Worm (Caenorhabditis elegans) whole organism, young adult: ENCODE data around the gene F14D7.14.

Experiments used
- B0035.1 ChIP-seq: sonication (generic microtip); optimal IDR thresholded peaks from 2 replicates; lab custom pipeline; 2016; ENCODE audit warnings: missing genetic modification characterization, mild to moderate bottlenecking, missing compliant biosample characterization, missing genotype, missing genetic modification reagents
- B0261.1 ChIP-seq: sonication (generic microtip); optimal IDR thresholded peaks from 2 replicates; lab custom pipeline; 2016; ENCODE audit warnings: mild to moderate bottlenecking, missing genetic modification characterization, moderate library complexity, missing compliant biosample characterization
- B0336.3 ChIP-seq: fragments of 200-800 bp; sonication (Bioruptor generic); IDR thresholded peaks from 2 replicates; pipeline ENCODE4 v1.3.6; 2022; ENCODE audit warnings: missing genetic modification characterization, missing compliant biosample characterization
- F22D6.2 ChIP-seq: sonication (generic microtip); optimal IDR thresholded peaks from 2 replicates; lab custom pipeline; 2016; ENCODE audit warnings: mild to moderate bottlenecking, missing genetic modification characterization, missing compliant biosample characterization
- F57C9.4 ChIP-seq: sonication (generic microtip); optimal IDR thresholded peaks from 2 replicates; lab custom pipeline; 2017; ENCODE audit warnings: mild to moderate bottlenecking, missing genetic modification characterization, missing compliant biosample characterization
- K11D2.4 ChIP-seq: fragments of 200-800 bp; sonication (Bioruptor generic); IDR thresholded peaks from 2 replicates; pipeline ENCODE4 v1.3.6; 2022; ENCODE audit warnings: missing genetic modification reagents, missing genetic modification characterization, missing compliant biosample characterization
- Y67H2A.10 ChIP-seq: fragments of 200-800 bp; sonication (Bioruptor generic); conservative IDR thresholded peaks from 2 replicates; pipeline ENCODE4 v1.3.6; 2022; ENCODE audit warnings: missing genetic modification reagents, missing genetic modification characterization, missing compliant biosample characterization
- Y95B8A.8 ChIP-seq: fragments of 200-800 bp; sonication (Bioruptor generic); IDR thresholded peaks from 2 replicates; pipeline ENCODE4 v1.3.6; 2022; ENCODE audit warnings: missing genetic modification reagents, missing genetic modification characterization, missing compliant biosample characterization
- ZK185.1 ChIP-seq: sonication (generic microtip); optimal IDR thresholded peaks from 2 replicates; lab custom pipeline; 2016; ENCODE audit warnings: mild to moderate bottlenecking, missing genetic modification characterization, missing compliant biosample characterization; ENCODE audit not compliant: poor library complexity, severe bottlenecking
- attf-3 ChIP-seq: fragments of 200-800 bp; sonication (Bioruptor generic); conservative IDR thresholded peaks from 2 replicates; pipeline ENCODE4 v1.3.6; 2022; ENCODE audit warnings: missing genetic modification reagents, missing genetic modification characterization, missing compliant biosample characterization
- ccch-3 ChIP-seq: fragments of 200-800 bp; sonication (Bioruptor generic); optimal IDR thresholded peaks from 2 replicates; lab custom pipeline; 2018; ENCODE audit warnings: mild to moderate bottlenecking, missing genetic modification characterization, missing compliant biosample characterization
- cebp-1 ChIP-seq, 2 experiments: fragments of 200-800 bp in 1 of 2; sonication (Bioruptor generic) in 1 of 2; sonication (generic microtip) in 1 of 2; IDR thresholded peaks in 1 of 2; optimal IDR thresholded peaks in 1 of 2; 2 replicates each; pipeline versions ENCODE4 v1.3.6 to Lab custom; 2017 to 2022; ENCODE audit warnings: missing compliant biosample characterization in 2 of 2, missing genetic modification characterization in 2 of 2, mild to moderate bottlenecking in 1 of 2, missing genetic modification reagents in 1 of 2, moderate library complexity in 1 of 2
- ceh-100 ChIP-seq: fragments of 200-800 bp; sonication (Bioruptor generic); IDR thresholded peaks from 2 replicates; pipeline ENCODE4 v1.3.6; 2022; ENCODE audit warnings: missing genetic modification reagents, missing genetic modification characterization, missing compliant biosample characterization
- ceh-27 ChIP-seq: fragments of 200-800 bp; sonication (Bioruptor generic); optimal IDR thresholded peaks from 2 replicates; lab custom pipeline; 2018; ENCODE audit warnings: mild to moderate bottlenecking, missing genetic modification characterization, moderate library complexity, missing compliant biosample characterization
- dox-1 ChIP-seq: fragments of 200-800 bp; sonication (Bioruptor generic); IDR thresholded peaks from 2 replicates; pipeline ENCODE4 v1.3.6; 2022; ENCODE audit warnings: missing genetic modification reagents, missing genetic modification characterization, missing compliant biosample characterization
- dpff-1 ChIP-seq: sonication (generic microtip); optimal IDR thresholded peaks from 2 replicates; lab custom pipeline; 2017; ENCODE audit warnings: mild to moderate bottlenecking, missing genetic modification characterization, missing compliant biosample characterization
- egl-44 ChIP-seq: fragments of 200-800 bp; sonication (Bioruptor generic); IDR thresholded peaks from 2 replicates; pipeline ENCODE4 v1.3.6; 2022; ENCODE audit warnings: missing genetic modification reagents, missing genetic modification characterization, missing compliant biosample characterization
- ekl-4 ChIP-seq: fragments of 200-800 bp; sonication (Bioruptor generic); IDR thresholded peaks from 2 replicates; pipeline ENCODE4 v1.3.6; 2022; ENCODE audit warnings: missing genetic modification reagents, missing genetic modification characterization, missing compliant biosample characterization
- fkh-3 ChIP-seq: sonication (generic microtip); optimal IDR thresholded peaks from 2 replicates; lab custom pipeline; 2016; ENCODE audit warnings: mild to moderate bottlenecking, missing genetic modification characterization, missing compliant biosample characterization
- him-1 ChIP-seq: sonication (generic microtip); optimal IDR thresholded peaks from 2 replicates; lab custom pipeline; 2016; ENCODE audit warnings: missing genotype, missing genetic modification reagents, missing genetic modification characterization, missing compliant biosample characterization
- hlh-12 ChIP-seq: sonication (generic microtip); optimal IDR thresholded peaks from 2 replicates; lab custom pipeline; 2016; ENCODE audit warnings: missing genetic modification characterization, missing compliant biosample characterization
- hmg-1.2 ChIP-seq: fragments of 200-800 bp; sonication (Bioruptor generic); IDR thresholded peaks from 2 replicates; pipeline ENCODE4 v1.3.6; 2022; ENCODE audit warnings: missing genetic modification reagents, missing genetic modification characterization, missing compliant biosample characterization
- lin-26 ChIP-seq: fragments of 200-800 bp; sonication (Bioruptor generic); IDR thresholded peaks from 2 replicates; pipeline ENCODE4 v1.3.6; 2022; ENCODE audit warnings: missing genetic modification reagents, missing genetic modification characterization, missing compliant biosample characterization
- lin-35 ChIP-seq, 3 experiments: fragments of 150-350 bp in 2 of 3; sonication (generic microtip) in 1 of 3; optimal IDR thresholded peaks; 2 replicates each; lab custom pipeline; 2014 to 2018; ENCODE audit warnings: missing biosample characterization in 3 of 3, missing genetic modification characterization in 3 of 3, missing genetic modification reagents in 3 of 3
- lin-40 ChIP-seq: sonication (generic microtip); optimal IDR thresholded peaks from 2 replicates; lab custom pipeline; 2016; ENCODE audit warnings: missing genetic modification characterization, mild to moderate bottlenecking, missing compliant biosample characterization, missing genotype, missing genetic modification reagents
- lin-54 ChIP-seq: fragments of 200-800 bp; sonication (Bioruptor generic); optimal IDR thresholded peaks from 2 replicates; lab custom pipeline; 2018; ENCODE audit warnings: mild to moderate bottlenecking, missing genetic modification characterization, missing compliant biosample characterization
- lsl-1 ChIP-seq: fragments of 200-800 bp; sonication (Bioruptor generic); optimal IDR thresholded peaks from 2 replicates; lab custom pipeline; 2018; ENCODE audit warnings: mild to moderate bottlenecking, missing genetic modification characterization, moderate library complexity, missing compliant biosample characterization
- madf-10 ChIP-seq: sonication (generic microtip); optimal IDR thresholded peaks from 2 replicates; lab custom pipeline; 2016; ENCODE audit warnings: mild to moderate bottlenecking, missing genetic modification characterization, missing compliant biosample characterization
- madf-3 ChIP-seq: fragments of 200-800 bp; sonication (Bioruptor generic); IDR thresholded peaks from 2 replicates; pipeline ENCODE4 v1.3.6; 2022; ENCODE audit warnings: missing genetic modification reagents, missing genetic modification characterization, missing compliant biosample characterization
- madf-8 ChIP-seq: fragments of 200-800 bp; sonication (Bioruptor generic); conservative IDR thresholded peaks from 2 replicates; pipeline ENCODE4 v1.3.6; 2022; ENCODE audit warnings: missing genetic modification reagents, missing genetic modification characterization, missing compliant biosample characterization
- nhr-90 ChIP-seq: sonication (generic microtip); optimal IDR thresholded peaks from 2 replicates; lab custom pipeline; 2016; ENCODE audit warnings: missing genotype, mild to moderate bottlenecking, missing genetic modification characterization, missing compliant biosample characterization
- pbrm-1 ChIP-seq: fragments of 200-800 bp; sonication (Bioruptor generic); IDR thresholded peaks from 2 replicates; pipeline ENCODE4 v1.3.6; 2022; ENCODE audit warnings: missing genetic modification reagents, missing genetic modification characterization, missing compliant biosample characterization
- rpc-1 ChIP-seq, 2 experiments: fragments of 150-350 bp in 1 of 2; sonication (generic microtip) in 1 of 2; optimal IDR thresholded peaks; 2 replicates each; lab custom pipeline; 2014 to 2018; ENCODE audit warnings: missing biosample characterization in 1 of 2, missing genetic modification characterization in 1 of 2, missing genetic modification reagents in 1 of 2, missing genotype in 1 of 2
- sdz-38 ChIP-seq: sonication (generic microtip); optimal IDR thresholded peaks from 2 replicates; lab custom pipeline; 2016; ENCODE audit warnings: missing genotype, missing genetic modification characterization, missing compliant biosample characterization
- snpc-1.1 ChIP-seq: sonication (generic microtip); optimal IDR thresholded peaks from 2 replicates; lab custom pipeline; 2017; ENCODE audit warnings: missing genetic modification characterization, mild to moderate bottlenecking, missing compliant biosample characterization, antibody characterized with exemption, moderate library complexity, missing genotype, missing genetic modification reagents; ENCODE audit not compliant: insufficient read depth
- snpc-4 ChIP-seq, 5 experiments: fragments of 150-350 bp in 1 of 5; sonication (generic microtip) in 4 of 5; optimal IDR thresholded peaks; 2 replicates each; lab custom pipeline; 2014 to 2018; ENCODE audit warnings: missing genetic modification characterization in 5 of 5, missing biosample characterization in 3 of 5, antibody characterized with exemption in 2 of 5, mild to moderate bottlenecking in 2 of 5, missing compliant biosample characterization in 2 of 5, missing genotype in 2 of 5, moderate library complexity in 2 of 5, missing genetic modification reagents in 1 of 5
- somi-1 ChIP-seq: fragments of 200-800 bp; sonication (Bioruptor generic); optimal IDR thresholded peaks from 2 replicates; lab custom pipeline; 2018; ENCODE audit warnings: mild to moderate bottlenecking, missing genetic modification characterization, missing compliant biosample characterization
- tbp1 ChIP-seq: fragments of 200-800 bp; sonication (Bioruptor generic); optimal IDR thresholded peaks from 2 replicates; lab custom pipeline; 2018; ENCODE audit warnings: mild to moderate bottlenecking, missing genetic modification characterization, missing compliant biosample characterization
- zim-3 ChIP-seq: sonication (generic microtip); optimal IDR thresholded peaks from 2 replicates; lab custom pipeline; 2017; ENCODE audit warnings: mild to moderate bottlenecking, missing genetic modification characterization, moderate library complexity, missing compliant biosample characterization
- ztf-18 ChIP-seq: sonication (generic microtip); optimal IDR thresholded peaks from 2 replicates; lab custom pipeline; 2016; ENCODE audit warnings: missing genotype, mild to moderate bottlenecking, missing genetic modification characterization, missing compliant biosample characterization
- ztf-22 ChIP-seq: fragments of 200-800 bp; sonication (Bioruptor generic); optimal IDR thresholded peaks from 2 replicates; lab custom pipeline; 2018; ENCODE audit warnings: mild to moderate bottlenecking, missing genetic modification characterization, moderate library complexity, missing compliant biosample characterization
- ztf-26 ChIP-seq: sonication (generic microtip); optimal IDR thresholded peaks from 2 replicates; lab custom pipeline; 2017; ENCODE audit warnings: missing genetic modification characterization, missing compliant biosample characterization
- ztf-3 ChIP-seq: fragments of 200-800 bp; sonication (Bioruptor generic); optimal IDR thresholded peaks from 2 replicates; lab custom pipeline; 2018; ENCODE audit warnings: mild to moderate bottlenecking, missing genetic modification characterization, missing compliant biosample characterization

Gene F14D7.14

DNA sequence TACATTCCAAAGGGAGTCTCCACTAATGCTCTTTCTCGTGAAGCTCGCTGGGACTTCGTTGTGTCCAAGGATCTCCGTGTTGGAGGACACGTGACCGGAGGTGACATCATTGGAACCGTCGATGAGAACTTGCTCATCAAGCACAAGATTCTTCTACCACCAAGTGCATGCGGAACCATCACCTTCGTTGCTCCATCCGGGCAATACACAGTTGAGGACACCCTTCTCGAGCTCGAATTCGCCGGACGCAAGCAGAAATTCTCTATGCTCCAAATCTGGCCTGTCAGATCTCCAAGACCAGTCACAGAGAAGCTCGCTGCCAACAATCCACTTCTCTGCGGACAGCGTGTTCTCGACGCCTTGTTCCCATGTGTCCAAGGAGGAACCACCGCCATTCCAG, 42.3 kb downstream of the F14D7.14 start (continued):
- TF ChIP-seq B0261.1 (tag; lab: Kevin White, UChicago) (no peak), rpc-1 (optimal IDR thresholded peaks at IDR 0.05; lab: Kevin White, UChicago) (no peak), rpc-1 (tag; optimal IDR thresholded peaks at IDR 0.05; lab: Kevin White, UChicago) (no peak), K11D2.4 (GFP tag; lab: Robert Waterston, UW) (0 out of 2 replicates have a peak, but pooled peaks have one; percentile 21)

DNA sequence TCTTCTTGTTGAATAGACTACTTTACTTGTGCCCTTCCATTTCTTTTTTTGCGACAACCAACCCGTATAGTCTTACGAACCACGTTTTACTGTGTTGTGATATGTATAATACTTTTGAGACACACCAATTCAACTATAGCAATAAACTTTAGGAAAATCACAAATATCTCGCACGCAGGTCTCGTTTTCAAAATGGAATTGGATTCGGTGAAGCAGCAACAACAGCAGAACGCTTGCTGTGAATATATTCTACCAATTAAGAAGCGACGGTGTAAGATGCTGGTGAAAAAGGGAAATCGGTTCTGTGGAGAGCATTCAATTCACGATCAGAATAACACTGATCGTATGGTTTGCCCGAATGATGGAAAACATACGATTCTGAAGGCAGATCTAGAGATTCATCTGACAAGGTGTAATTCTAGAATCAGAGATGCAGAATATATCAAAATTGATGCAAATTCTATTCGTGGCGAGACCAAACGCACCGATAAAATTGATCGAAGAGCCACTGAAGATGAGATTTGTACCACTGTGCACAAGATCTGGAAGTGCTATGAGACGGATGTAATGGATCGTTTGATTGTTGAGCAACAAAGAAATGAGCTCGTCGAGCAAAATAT, 44.6 kb downstream of the F14D7.14 start, which contains the start of gene Y49A3A.3:
Gene Y49A3A.3, plus strand, starts transcription at position 153 of the 620 bp plus-strand sequence.
- TF ChIP-seq madf-3 (0 out of 2 replicates have a peak, but pooled peaks have one; percentile 25), ztf-3 (GFP tag; lab: Kevin White, UChicago) (peak; percentile 72), ccch-3 (GFP tag; lab: Kevin White, UChicago) (no peak), lin-54 (peak; percentile 43), Y95B8A.8 (peak; percentile 5; the same call in 1 of the 2 replicates), F57C9.4 (tag; lab: Kevin White, UChicago) (peak; percentile 60), ztf-26 (peak; percentile 72), snpc-1.1 (peak; percentile 15), him-1 (tag; lab: Kevin White, UChicago) (no peak), lin-26 (GFP tag; lab: Robert Waterston, UW) (0 out of 2 replicates have a peak, but pooled peaks have one; percentile 19), ZK185.1 (peak; percentile 56), madf-10 (tag; lab: Kevin White, UChicago) (peak; percentile 34), zim-3 (tag; lab: Kevin White, UChicago) (peak; percentile 73), lin-35 (GFP tag; optimal IDR thresholded peaks at IDR 0.05; lab: Kevin White, UChicago) (peak in 1 of 3 experiments; percentile 23), ztf-22 (GFP tag; lab: Kevin White, UChicago) (peak; percentile 16), madf-8 (GFP tag; lab: Robert Waterston, UW) (no peak), tbp1 (GFP tag; lab: Kevin White, UChicago) (peak; percentile 54), B0336.3 (GFP tag; lab: Robert Waterston, UW) (peak; percentile 94), dpff-1 (tag; lab: Kevin White, UChicago) (peak; percentile 43), hlh-12 (tag; lab: Kevin White, UChicago) (no peak), lsl-1 (peak; percentile 2), egl-44 (GFP tag; lab: Robert Waterston, UW) (no peak), cebp-1 (GFP tag; IDR thresholded peaks at IDR 0.05; lab: Robert Waterston, UW) (no peak), cebp-1 (tag; optimal IDR thresholded peaks at IDR 0.05; lab: Kevin White, UChicago) (peak; percentile 70), B0035.1 (tag; lab: Kevin White, UChicago) (peak; percentile 65), ceh-100 (GFP tag; lab: Robert Waterston, UW) (peak; percentile 66), K11D2.4 (GFP tag; lab: Robert Waterston, UW) (peak; percentile 59; the same call in 1 of the 2 replicates), hmg-1.2 (peak; percentile 23; the same call in 1 of the 2 replicates), pbrm-1 (peak; percentile 76), F22D6.2 (tag; lab: Kevin White, UChicago) (peak; percentile 23), attf-3 (GFP tag; lab: Robert Waterston, UW) (no peak), ekl-4 (GFP tag; lab: Robert Waterston, UW) (peak; percentile 90), ceh-27 (GFP tag; lab: Kevin White, UChicago) (no peak), somi-1 (GFP tag; lab: Kevin White, UChicago) (no peak), sdz-38 (no peak), dox-1 (GFP tag; lab: Robert Waterston, UW) (peak; percentile 34; the same call in 1 of the 2 replicates), snpc-4 (GFP tag; optimal IDR thresholded peaks at IDR 0.05; lab: Kevin White, UChicago) (no peak), snpc-4 (tag; optimal IDR thresholded peaks at IDR 0.05; lab: Kevin White, UChicago) (peak in 3 of 4 experiments; percentile 51 to 63 (median 59)), ztf-18 (tag; lab: Kevin White, UChicago) (peak; percentile 52), lin-40 (tag; lab: Kevin White, UChicago) (peak; percentile 82), nhr-90 (tag; lab: Kevin White, UChicago) (peak; percentile 36), fkh-3 (tag; lab: Kevin White, UChicago) (peak; percentile 63), Y67H2A.10 (GFP tag; lab: Robert Waterston, UW) (no peak)
